Worm (Caenorhabditis elegans) whole organism, L1 larva: ENCODE results near the gene egl-23.

Experiments used
- ceh-82 ChIP-seq, 3 experiments: fragments of 150-350 bp in 1 of 3; sonication (generic microtip) in 2 of 3; optimal IDR thresholded peaks; 2 replicates each; lab custom pipeline; 2014 to 2017; ENCODE audit warnings: missing biosample characterization in 3 of 3, missing genetic modification characterization in 3 of 3
- fkh-10 ChIP-seq: sonication (generic microtip); optimal IDR thresholded peaks from 2 replicates; lab custom pipeline; 2017; ENCODE audit warnings: missing biosample characterization, missing genetic modification reagents, missing genetic modification characterization
- mep-1 ChIP-seq: fragments of 150-350 bp; optimal IDR thresholded peaks from 2 replicates; lab custom pipeline; 2014; ENCODE audit warnings: missing biosample characterization, missing genetic modification characterization
- nhr-76 ChIP-seq: sonication (generic microtip); optimal IDR thresholded peaks from 2 replicates; lab custom pipeline; 2017; ENCODE audit warnings: missing biosample characterization, missing genetic modification characterization
- pag-3 ChIP-seq: sonication (generic microtip); optimal IDR thresholded peaks from 2 replicates; lab custom pipeline; 2017; ENCODE audit warnings: missing genetic modification characterization, mild to moderate bottlenecking, missing compliant biosample characterization, antibody characterized with exemption, borderline replicate concordance; ENCODE audit not compliant: insufficient read depth
- snpc-4 ChIP-seq: fragments of 150-350 bp; optimal IDR thresholded peaks from 2 replicates; lab custom pipeline; 2014; ENCODE audit warnings: missing biosample characterization, missing genetic modification characterization

- peak; percentile 44 to 75 (median 72) for TF ChIP-seq ceh-82 (tag; optimal IDR thresholded peaks at IDR 0.05; lab: Kevin White, UChicago)
- TF ChIP-seq mep-1 = peak; percentile 65
- TF ChIP-seq pag-3 (tag; lab: Kevin White, UChicago) = no peak
- TF ChIP-seq snpc-4 (tag; lab: Kevin White, UChicago) = peak; percentile 13
- peak; percentile 73 for TF ChIP-seq fkh-10 (GFP tag; lab: Kevin White, UChicago)
- no peak for TF ChIP-seq nhr-76 (tag; lab: Kevin White, UChicago)
These were observed 44.0 kb downstream of the egl-23 start for ce11 chrIV:14032620-14033501.
